Worm (Caenorhabditis elegans) whole organism, late embryonic: ENCODE measurements around the gene col-3.

Experiments used
- C08G9.2 ChIP-seq: sonication (generic microtip); optimal IDR thresholded peaks from 2 replicates; lab custom pipeline; 2016; ENCODE audit warnings: mild to moderate bottlenecking, missing genetic modification characterization, moderate library complexity, missing compliant biosample characterization
- F13H6.1 ChIP-seq: sonication (generic microtip); optimal IDR thresholded peaks from 2 replicates; lab custom pipeline; 2016; ENCODE audit warnings: missing genetic modification characterization, missing compliant biosample characterization
- ahr-1 ChIP-seq: sonication (generic microtip); optimal IDR thresholded peaks from 2 replicates; lab custom pipeline; 2016; ENCODE audit warnings: missing genetic modification characterization, missing compliant biosample characterization
- ceh-14 ChIP-seq: sonication (generic microtip); optimal IDR thresholded peaks from 2 replicates; lab custom pipeline; 2016; ENCODE audit warnings: missing genotype, missing genetic modification characterization, missing compliant biosample characterization
- ceh-18 ChIP-seq: sonication (generic microtip); optimal IDR thresholded peaks from 2 replicates; lab custom pipeline; 2016; ENCODE audit warnings: missing genetic modification characterization, missing compliant biosample characterization
- ceh-19 ChIP-seq: fragments of 200-800 bp; sonication (Bioruptor generic); optimal IDR thresholded peaks from 2 replicates; lab custom pipeline; 2018; ENCODE audit warnings: mild to moderate bottlenecking, missing genetic modification characterization, missing compliant biosample characterization
- ceh-2 ChIP-seq: sonication (generic microtip); optimal IDR thresholded peaks from 2 replicates; lab custom pipeline; 2016; ENCODE audit warnings: missing genotype, missing genetic modification characterization, missing compliant biosample characterization
- ceh-24 ChIP-seq: sonication (generic microtip); optimal IDR thresholded peaks from 2 replicates; lab custom pipeline; 2016; ENCODE audit warnings: mild to moderate bottlenecking, missing genetic modification characterization, missing compliant biosample characterization
- ceh-30 ChIP-seq: fragments of 150-350 bp; optimal IDR thresholded peaks from 2 replicates; lab custom pipeline; 2014; ENCODE audit warnings: missing biosample characterization, missing genetic modification characterization
- ceh-45 ChIP-seq: fragments of 200-800 bp; sonication (Bioruptor generic); IDR thresholded peaks from 2 replicates; pipeline ENCODE4 v1.3.6; 2022; ENCODE audit warnings: missing genetic modification reagents, missing genetic modification characterization, missing compliant biosample characterization
- ceh-6 ChIP-seq: fragments of 200-800 bp; sonication (Bioruptor generic); optimal IDR thresholded peaks from 2 replicates; lab custom pipeline; 2018; ENCODE audit warnings: mild to moderate bottlenecking, missing genetic modification characterization, missing compliant biosample characterization
- che-1 ChIP-seq: sonication (generic microtip); optimal IDR thresholded peaks from 2 replicates; lab custom pipeline; 2016; ENCODE audit warnings: mild to moderate bottlenecking, missing genetic modification characterization, missing compliant biosample characterization
- dmd-4 ChIP-seq: sonication (generic microtip); optimal IDR thresholded peaks from 2 replicates; lab custom pipeline; 2016; ENCODE audit warnings: borderline replicate concordance, missing genetic modification characterization, missing compliant biosample characterization
- elt-2 ChIP-seq: sonication (generic microtip); optimal IDR thresholded peaks from 2 replicates; lab custom pipeline; 2016; ENCODE audit warnings: missing genetic modification reagents, missing genetic modification characterization, missing compliant biosample characterization
- elt-4 ChIP-seq: sonication (generic microtip); optimal IDR thresholded peaks from 2 replicates; lab custom pipeline; 2016; ENCODE audit warnings: missing genetic modification characterization, missing compliant biosample characterization
- ets-4 ChIP-seq: sonication (generic microtip); optimal IDR thresholded peaks from 2 replicates; lab custom pipeline; 2016; ENCODE audit warnings: missing genetic modification characterization, missing compliant biosample characterization
- fkh-10 ChIP-seq: fragments of 150-350 bp; optimal IDR thresholded peaks from 2 replicates; lab custom pipeline; 2014; ENCODE audit warnings: missing biosample characterization, missing genetic modification reagents, missing genetic modification characterization
- fkh-6 ChIP-seq: sonication (generic microtip); optimal IDR thresholded peaks from 2 replicates; lab custom pipeline; 2016; ENCODE audit warnings: missing genetic modification characterization, missing compliant biosample characterization
- hlh-15 ChIP-seq: sonication (generic microtip); optimal IDR thresholded peaks from 2 replicates; lab custom pipeline; 2016; ENCODE audit warnings: missing genetic modification characterization, missing compliant biosample characterization
- hlh-8 ChIP-seq: sonication (generic microtip); optimal IDR thresholded peaks from 2 replicates; lab custom pipeline; 2016; ENCODE audit warnings: missing genotype, missing genetic modification characterization, missing compliant biosample characterization
- madf-2 ChIP-seq: sonication (generic microtip); optimal IDR thresholded peaks from 2 replicates; lab custom pipeline; 2017; ENCODE audit warnings: missing genetic modification characterization, missing compliant biosample characterization
- nfya-1 ChIP-seq: sonication (generic microtip); optimal IDR thresholded peaks from 2 replicates; lab custom pipeline; 2017; ENCODE audit warnings: missing genetic modification characterization, mild to moderate bottlenecking, missing compliant biosample characterization, antibody characterized with exemption, moderate library complexity
- nhr-11 ChIP-seq: fragments of 150-350 bp; optimal IDR thresholded peaks from 2 replicates; lab custom pipeline; 2014; ENCODE audit warnings: missing biosample characterization, missing genetic modification characterization
- nhr-232 ChIP-seq: sonication (generic microtip); optimal IDR thresholded peaks from 2 replicates; lab custom pipeline; 2016; ENCODE audit warnings: missing genetic modification characterization, missing compliant biosample characterization
- npax-4 ChIP-seq: sonication (generic microtip); optimal IDR thresholded peaks from 2 replicates; lab custom pipeline; 2016; ENCODE audit warnings: missing genetic modification characterization, missing compliant biosample characterization
- odd-2 ChIP-seq: sonication (generic microtip); optimal IDR thresholded peaks from 2 replicates; lab custom pipeline; 2017; ENCODE audit warnings: antibody characterized with exemption, mild to moderate bottlenecking, missing genetic modification characterization, missing compliant biosample characterization
- pag-3 ChIP-seq: sonication (generic microtip); optimal IDR thresholded peaks from 2 replicates; lab custom pipeline; 2016; ENCODE audit warnings: missing compliant biosample characterization, missing genetic modification characterization, borderline replicate concordance
- pat-9 ChIP-seq: fragments of 200-800 bp; sonication (Bioruptor generic); optimal IDR thresholded peaks from 2 replicates; lab custom pipeline; 2018; ENCODE audit warnings: mild to moderate bottlenecking, missing genetic modification characterization, moderate library complexity, missing compliant biosample characterization
- pqm-1 ChIP-seq: sonication (generic microtip); optimal IDR thresholded peaks from 2 replicates; lab custom pipeline; 2016; ENCODE audit warnings: missing genetic modification characterization, missing compliant biosample characterization
- ref-2 ChIP-seq: sonication (generic microtip); optimal IDR thresholded peaks from 2 replicates; lab custom pipeline; 2016; ENCODE audit warnings: missing genetic modification characterization, missing compliant biosample characterization
- rnt-1 ChIP-seq: sonication (generic microtip); optimal IDR thresholded peaks from 2 replicates; lab custom pipeline; 2016; ENCODE audit warnings: missing genetic modification characterization, missing compliant biosample characterization
- sox-2 ChIP-seq: fragments of 200-800 bp; sonication (Bioruptor generic); IDR thresholded peaks from 2 replicates; pipeline ENCODE4 v1.3.6; 2022; ENCODE audit warnings: missing genetic modification reagents, missing genetic modification characterization, missing compliant biosample characterization
- tbx-2 ChIP-seq: sonication (generic microtip); optimal IDR thresholded peaks from 2 replicates; lab custom pipeline; 2016; ENCODE audit warnings: missing genetic modification characterization, missing compliant biosample characterization
- ttx-3 ChIP-seq: sonication (generic microtip); optimal IDR thresholded peaks from 2 replicates; lab custom pipeline; 2016; ENCODE audit warnings: missing genetic modification reagents, missing genetic modification characterization, missing compliant biosample characterization
- unc-3 ChIP-seq, 2 experiments: fragments of 200-800 bp in 1 of 2; sonication (Bioruptor generic) in 1 of 2; sonication (generic microtip) in 1 of 2; conservative IDR thresholded peaks in 1 of 2; optimal IDR thresholded peaks in 1 of 2; 2 replicates each; pipeline versions ENCODE4 v1.3.6 to Lab custom; 2016 to 2022; ENCODE audit warnings: missing compliant biosample characterization in 2 of 2, missing genetic modification characterization in 2 of 2, missing genetic modification reagents in 1 of 2
- unc-42 ChIP-seq: sonication (generic microtip); optimal IDR thresholded peaks from 2 replicates; lab custom pipeline; 2016; ENCODE audit warnings: missing genotype, missing genetic modification characterization, missing compliant biosample characterization
- unc-55 ChIP-seq: sonication (generic microtip); optimal IDR thresholded peaks from 2 replicates; lab custom pipeline; 2017; ENCODE audit warnings: missing biosample characterization, missing genetic modification reagents, missing genetic modification characterization
- unc-86 ChIP-seq: sonication (generic microtip); optimal IDR thresholded peaks from 2 replicates; lab custom pipeline; 2016; ENCODE audit warnings: missing genetic modification characterization, missing compliant biosample characterization
- zip-5 ChIP-seq: sonication (generic microtip); optimal IDR thresholded peaks from 2 replicates; lab custom pipeline; 2016; ENCODE audit warnings: missing genetic modification characterization, missing compliant biosample characterization
- ztf-16 ChIP-seq: sonication (generic microtip); optimal IDR thresholded peaks from 2 replicates; lab custom pipeline; 2017; ENCODE audit warnings: missing genetic modification characterization, missing compliant biosample characterization

Gene col-3

ce11 chrIV:8845922-8846321 is 21.3 kb downstream of the col-3 start:
- TF ChIP-seq elt-2 (peak; percentile 59), ceh-2 (tag; lab: Kevin White, UChicago) (no peak)
- TF ChIP-seq, all 69 proteins: peak for 1

ce11 chrIV:8847918-8848317 is 23.3 kb downstream of the col-3 start, which contains the start of gene col-118:
Gene col-118 (plus strand): TSS chrIV:8848218.
- TF ChIP-seq ceh-45 (GFP tag; lab: Robert Waterston, UW) (no peak), ceh-30 (no peak), ets-4 (tag; lab: Kevin White, UChicago) (no peak), ahr-1 (tag; lab: Kevin White, UChicago) (no peak), ceh-19 (GFP tag; lab: Kevin White, UChicago) (no peak), ceh-24 (tag; lab: Kevin White, UChicago) (no peak), ceh-6 (GFP tag; lab: Kevin White, UChicago) (no peak), fkh-10 (GFP tag; lab: Kevin White, UChicago) (no peak), hlh-8 (tag; lab: Kevin White, UChicago) (no peak), dmd-4 (tag; lab: Kevin White, UChicago) (no peak), che-1 (no peak), madf-2 (tag; lab: Kevin White, UChicago) (no peak), elt-4 (tag; lab: Kevin White, UChicago) (no peak), ttx-3 (tag; lab: Kevin White, UChicago) (no peak), unc-86 (tag; lab: Kevin White, UChicago) (no peak), npax-4 (tag; lab: Kevin White, UChicago) (no peak)
- TF ChIP-seq, all 69 proteins: peak for 0

DNA sequence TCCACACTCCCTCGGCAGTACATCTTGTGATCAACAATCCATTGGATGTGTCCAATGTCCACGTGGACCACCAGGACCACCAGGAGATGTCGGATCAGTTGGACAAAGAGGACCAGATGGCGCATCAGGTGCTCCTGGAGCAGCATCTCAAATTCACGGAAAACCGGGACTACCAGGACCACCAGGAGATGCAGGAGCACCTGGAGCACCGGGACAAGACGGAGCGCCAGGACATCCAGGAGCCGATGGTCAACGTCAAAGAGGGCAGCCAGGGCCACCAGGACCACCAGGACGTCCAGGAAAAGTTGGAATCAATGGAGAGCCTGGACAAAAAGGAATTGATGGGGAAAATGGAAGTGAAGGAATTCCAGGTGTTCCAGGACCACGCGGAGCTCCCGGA is 24.4 kb downstream of the col-3 start:
- TF ChIP-seq che-1 (no peak), ceh-24 (tag; lab: Kevin White, UChicago) (no peak), unc-55 (GFP tag; lab: Kevin White, UChicago) (no peak), ceh-45 (GFP tag; lab: Robert Waterston, UW) (no peak), pag-3 (tag; lab: Kevin White, UChicago) (no peak), sox-2 (GFP tag; lab: Robert Waterston, UW) (no peak), dmd-4 (tag; lab: Kevin White, UChicago) (no peak), nhr-11 (tag; lab: Kevin White, UChicago) (no peak), unc-3 (GFP tag; conservative IDR thresholded peaks at IDR 0.05; lab: Robert Waterston, UW) (no peak), unc-3 (tag; optimal IDR thresholded peaks at IDR 0.05; lab: Kevin White, UChicago) (no peak), ceh-14 (tag; lab: Kevin White, UChicago) (no peak), nfya-1 (no peak), zip-5 (tag; lab: Kevin White, UChicago) (no peak), odd-2 (tag; lab: Kevin White, UChicago) (no peak), pat-9 (tag; lab: Kevin White, UChicago) (no peak), nhr-232 (tag; lab: Kevin White, UChicago) (no peak), ceh-6 (GFP tag; lab: Kevin White, UChicago) (no peak), ref-2 (tag; lab: Kevin White, UChicago) (no peak)

DNA sequence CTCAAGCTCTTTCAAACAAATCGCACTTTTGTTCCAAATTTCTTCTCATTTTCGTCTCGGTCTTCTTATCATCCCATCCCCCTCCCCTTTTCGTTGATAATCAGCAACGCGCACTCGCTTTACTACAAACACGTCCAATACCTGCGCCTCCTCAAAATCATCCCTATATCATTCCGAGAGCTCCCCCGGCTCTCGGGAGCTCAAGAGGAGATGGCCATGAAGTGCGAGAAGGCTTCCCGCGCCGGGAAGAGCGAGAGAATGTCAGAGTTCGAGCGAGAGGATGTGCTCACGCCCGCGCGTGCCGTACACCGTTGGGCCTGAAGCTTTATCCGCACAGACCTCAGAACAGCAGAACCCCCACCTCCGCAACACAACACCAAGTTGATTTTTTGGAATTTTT is 26.2 kb downstream of the col-3 start:
- TF ChIP-seq ceh-18 (tag; lab: Kevin White, UChicago) (peak; percentile 75), tbx-2 (tag; lab: Kevin White, UChicago) (peak; percentile 24), rnt-1 (tag; lab: Kevin White, UChicago) (peak; percentile 5), ceh-2 (tag; lab: Kevin White, UChicago) (no peak), ztf-16 (tag; lab: Kevin White, UChicago) (no peak)
- TF ChIP-seq, all 69 proteins: peak for 3

- TF ChIP-seq C08G9.2 (tag; lab: Kevin White, UChicago) (no peak), unc-42 (tag; lab: Kevin White, UChicago) (no peak), hlh-15 (tag; lab: Kevin White, UChicago) (no peak), ceh-6 (GFP tag; lab: Kevin White, UChicago) (no peak), ceh-14 (tag; lab: Kevin White, UChicago) (no peak), unc-3 (GFP tag; conservative IDR thresholded peaks at IDR 0.05; lab: Robert Waterston, UW) (no peak), unc-3 (tag; optimal IDR thresholded peaks at IDR 0.05; lab: Kevin White, UChicago) (no peak), F13H6.1 (tag; lab: Kevin White, UChicago) (no peak), dmd-4 (tag; lab: Kevin White, UChicago) (no peak), fkh-6 (tag; lab: Kevin White, UChicago) (no peak), odd-2 (tag; lab: Kevin White, UChicago) (no peak), pqm-1 (tag; lab: Kevin White, UChicago) (no peak)
Measured at ce11 chrIV:8852194-8852593, 27.6 kb downstream of the col-3 start, which contains the start of gene alp-1. Gene alp-1 (plus strand): TSS chrIV:8852494.
